Worm (Caenorhabditis elegans) whole organism, L4/young adult: ENCODE measurements around the gene str-19.

Experiments used
- dao-5 ChIP-seq: sonication (generic microtip); optimal IDR thresholded peaks from 2 replicates; lab custom pipeline; 2016; ENCODE audit warnings: missing genotype, missing genetic modification characterization, moderate library complexity, missing compliant biosample characterization
- him-1 ChIP-seq: sonication (generic microtip); optimal IDR thresholded peaks from 2 replicates; lab custom pipeline; 2016; ENCODE audit warnings: missing genotype, missing genetic modification reagents, missing genetic modification characterization, missing compliant biosample characterization

- TF ChIP-seq dao-5 (tag; lab: Kevin White, UChicago) (no peak), him-1 (tag; lab: Kevin White, UChicago) (no peak)
Observed at ce11 chrV:15752049-15752448, 7.8 kb upstream of the str-19 start, which contains the start of gene str-43.
